Fruit fly (Drosophila melanogaster): ENCODE data around the gene rod.

dm6 chr3R:31577351-31577750 is 3.4 kb upstream of the rod start:
- TF ChIP-seq pan (optimal IDR thresholded peaks at IDR 0.05): no peak
- TF ChIP-seq jim (GFP tag; optimal IDR thresholded peaks at IDR 0.05): no peak
